Worm (Caenorhabditis elegans) whole organism, dauer: Measurements from ENCODE around the gene Y43F8C.16.
"Not testable (repeated sequence)": the region's sequence is repeated elsewhere in the genome, so short reads cannot be mapped to it uniquely, and the experiment has no call there.

ENCODE experiments used
- unc-62 ChIP-seq: sonication (generic microtip); optimal IDR thresholded peaks from 2 replicates; lab custom pipeline; 2017; ENCODE audit warnings: missing biosample characterization, missing genetic modification reagents, missing genetic modification characterization

The Y43F8C.16 gene

DNA sequence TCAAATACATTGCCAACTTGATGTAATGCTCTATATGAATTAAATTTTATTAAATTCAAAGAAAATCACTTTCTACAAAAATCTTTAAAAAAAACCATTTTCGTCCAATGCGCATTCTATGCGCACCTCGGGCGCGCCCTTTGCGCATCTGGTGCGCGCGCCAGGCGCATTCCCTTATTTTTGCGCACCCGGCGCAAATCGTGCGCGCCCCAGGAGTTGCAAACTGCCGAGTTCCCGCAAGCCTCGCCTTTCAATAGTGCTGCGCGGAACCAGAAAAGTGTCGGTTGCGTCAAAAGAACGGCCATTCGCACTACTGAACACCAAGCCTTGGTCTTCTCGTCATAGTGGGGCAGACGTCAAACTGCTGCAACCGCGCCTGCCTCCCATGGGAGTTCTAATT, 18.4 kb upstream of the Y43F8C.16 start:
- TF ChIP-seq unc-62 (GFP tag; lab: Kevin White, UChicago), result no peak

DNA sequence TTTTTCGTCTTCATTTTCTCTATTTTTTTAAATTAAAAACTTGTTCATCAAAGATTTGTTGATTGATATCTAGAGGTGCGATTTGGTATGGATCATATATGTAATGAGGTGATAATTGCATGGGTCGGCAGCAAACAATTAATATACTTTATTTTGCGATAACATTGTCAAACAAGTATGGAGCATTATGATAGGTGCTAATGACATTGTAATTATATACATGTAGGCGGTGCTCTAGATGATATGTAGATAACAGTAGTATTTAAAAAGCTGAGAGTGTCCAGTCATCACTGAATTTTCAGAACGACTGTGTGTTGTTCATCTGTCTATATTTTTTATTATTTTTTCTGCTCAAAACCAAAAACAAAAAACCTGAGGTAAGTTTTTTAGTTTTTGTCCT, 15.0 kb upstream of the Y43F8C.16 start, which contains the start of gene Y116F11A.1:
Y116F11A.1 (plus strand) TSS at position 301 of the 400 bp plus-strand sequence.
- TF ChIP-seq unc-62 (GFP tag; lab: Kevin White, UChicago), result no peak

- TF ChIP-seq unc-62 (GFP tag; lab: Kevin White, UChicago), result no peak
These were observed 13.4 kb upstream of the Y43F8C.16 start, which contains the start of gene Y116F11A.3 for ce11 chrV:19728731-19729130. Gene Y116F11A.3 (plus strand): TSS chrV:19729031.

- no peak for TF ChIP-seq unc-62 (GFP tag; lab: Kevin White, UChicago)
These were observed 12.7 kb upstream of the Y43F8C.16 start for ce11 chrV:19727990-19728389.

ce11 chrV:19724589-19724988, 9.3 kb upstream of the Y43F8C.16 start:
- TF ChIP-seq unc-62 (GFP tag; lab: Kevin White, UChicago), result no peak

- no peak for TF ChIP-seq unc-62 (GFP tag; lab: Kevin White, UChicago)
These were observed 7.6 kb upstream of the Y43F8C.16 start for ce11 chrV:19722881-19723280.

DNA sequence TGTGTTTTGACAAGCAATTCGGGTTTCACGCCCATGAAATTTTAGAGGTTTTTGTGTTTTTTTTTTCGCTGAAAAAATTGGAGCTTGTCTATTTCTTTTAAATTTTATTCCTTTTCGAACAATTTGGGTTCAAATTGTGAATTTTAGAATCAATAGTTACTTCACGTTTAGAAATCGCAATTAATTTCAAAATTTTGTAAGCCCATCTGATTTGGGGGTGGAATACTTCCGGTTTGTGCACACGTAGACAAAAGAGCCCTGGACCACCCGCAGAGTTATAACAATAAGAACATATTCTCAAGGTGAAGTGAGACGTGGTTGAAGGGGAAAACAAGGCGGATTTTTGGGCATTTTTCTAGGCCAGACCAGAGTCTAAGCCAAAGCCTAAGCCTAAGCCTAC, 3.9 kb upstream of the Y43F8C.16 start, which contains the start of gene Y116F11A.6:
Y116F11A.6 (plus strand) TSS at position 301 of the 400 bp plus-strand sequence.
- TF ChIP-seq unc-62 (GFP tag; lab: Kevin White, UChicago), result no peak

DNA sequence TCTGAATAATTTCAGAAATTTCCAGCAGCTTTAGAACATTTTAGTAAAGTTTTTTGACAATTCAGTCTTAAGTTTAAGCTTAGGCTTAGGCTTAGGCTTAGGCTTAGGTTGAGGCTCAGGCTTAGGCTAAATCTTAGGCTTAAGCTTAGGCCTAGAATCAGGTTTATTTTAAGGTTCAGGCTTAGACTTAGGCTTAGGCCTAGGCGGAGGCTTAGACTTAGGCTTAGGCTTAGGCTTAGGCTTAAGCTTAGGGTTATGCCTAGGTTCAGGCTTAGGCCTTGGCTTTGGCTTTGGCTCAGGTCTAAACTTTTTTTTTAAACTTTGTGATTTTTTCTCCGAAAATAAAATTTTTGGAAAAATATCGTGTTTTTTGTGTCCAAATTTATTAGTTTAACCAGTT, 3.3 kb upstream of the Y43F8C.16 start:
- TF ChIP-seq unc-62 (GFP tag; lab: Kevin White, UChicago), result no peak

ce11 chrV:19717933-19718332, 2.6 kb upstream of the Y43F8C.16 start:
- TF ChIP-seq unc-62 (GFP tag; lab: Kevin White, UChicago), result no peak

DNA sequence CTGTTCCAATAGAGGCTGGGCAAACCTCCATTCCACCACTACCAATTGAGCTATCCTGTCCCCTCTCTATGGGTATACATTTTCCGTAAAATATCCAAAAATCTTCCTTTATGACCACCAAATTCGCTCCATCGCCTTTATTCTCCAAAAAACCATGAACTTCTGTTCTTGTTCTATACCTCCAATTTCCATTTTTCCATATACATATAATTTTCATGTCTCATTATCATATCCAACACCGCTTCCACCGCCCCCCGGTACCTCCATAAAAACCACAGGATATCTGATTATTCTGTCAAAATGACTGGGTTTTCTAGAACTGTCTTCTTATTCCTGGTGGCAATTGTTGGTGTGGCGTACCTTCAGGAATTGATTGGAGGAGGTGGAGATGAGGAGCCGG, 528 bp upstream of the Y43F8C.16 start, which contains the start of gene Y43F8C.17:
Y43F8C.17 (plus strand) TSS at position 301 of the 400 bp plus-strand sequence.
- no peak for TF ChIP-seq unc-62 (GFP tag; lab: Kevin White, UChicago)

DNA sequence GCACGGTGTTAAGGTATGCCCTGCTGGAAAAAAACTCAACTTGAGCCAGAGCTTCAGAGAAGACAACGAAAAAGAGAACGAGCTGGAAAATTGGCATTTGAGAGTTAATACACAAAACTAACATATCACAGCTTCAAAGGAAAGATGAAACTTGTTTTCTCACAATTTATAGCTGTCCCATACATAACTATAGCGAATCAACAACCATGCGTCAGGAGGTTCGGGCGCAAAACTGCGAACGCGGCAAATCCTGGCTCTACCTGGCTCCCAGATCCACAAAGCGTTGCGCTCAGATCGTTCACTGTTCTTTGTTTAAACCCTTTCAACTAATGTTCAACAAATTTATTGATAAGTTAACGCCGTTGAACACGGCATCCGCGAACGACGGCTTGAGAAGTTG, 3.7 kb downstream of the Y43F8C.16 start, which contains the start of gene Y43F8C.23:
Y43F8C.23 (minus strand) TSS at position 101 of the 400 bp plus-strand sequence.
- TF ChIP-seq unc-62 (GFP tag; lab: Kevin White, UChicago), result not testable (repeated sequence)

DNA sequence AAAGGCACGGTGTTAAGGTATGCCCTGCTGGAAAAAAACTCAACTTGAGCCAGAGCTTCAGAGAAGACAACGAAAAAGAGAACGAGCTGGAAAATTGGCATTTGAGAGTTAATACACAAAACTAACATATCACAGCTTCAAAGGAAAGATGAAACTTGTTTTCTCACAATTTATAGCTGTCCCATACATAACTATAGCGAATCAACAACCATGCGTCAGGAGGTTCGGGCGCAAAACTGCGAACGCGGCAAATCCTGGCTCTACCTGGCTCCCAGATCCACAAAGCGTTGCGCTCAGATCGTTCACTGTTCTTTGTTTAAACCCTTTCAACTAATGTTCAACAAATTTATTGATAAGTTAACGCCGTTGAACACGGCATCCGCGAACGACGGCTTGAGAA, 4.8 kb downstream of the Y43F8C.16 start, which contains the start of gene Y43F8C.15:
Y43F8C.15 (minus strand) TSS at position 101 of the 400 bp plus-strand sequence.
- not testable (repeated sequence) for TF ChIP-seq unc-62 (GFP tag; lab: Kevin White, UChicago)

ce11 chrV:19708849-19709248, 6.5 kb downstream of the Y43F8C.16 start, which contains the start of gene srv-3:
Gene srv-3 (minus strand): TSS chrV:19708949.
- no peak for TF ChIP-seq unc-62 (GFP tag; lab: Kevin White, UChicago)

DNA sequence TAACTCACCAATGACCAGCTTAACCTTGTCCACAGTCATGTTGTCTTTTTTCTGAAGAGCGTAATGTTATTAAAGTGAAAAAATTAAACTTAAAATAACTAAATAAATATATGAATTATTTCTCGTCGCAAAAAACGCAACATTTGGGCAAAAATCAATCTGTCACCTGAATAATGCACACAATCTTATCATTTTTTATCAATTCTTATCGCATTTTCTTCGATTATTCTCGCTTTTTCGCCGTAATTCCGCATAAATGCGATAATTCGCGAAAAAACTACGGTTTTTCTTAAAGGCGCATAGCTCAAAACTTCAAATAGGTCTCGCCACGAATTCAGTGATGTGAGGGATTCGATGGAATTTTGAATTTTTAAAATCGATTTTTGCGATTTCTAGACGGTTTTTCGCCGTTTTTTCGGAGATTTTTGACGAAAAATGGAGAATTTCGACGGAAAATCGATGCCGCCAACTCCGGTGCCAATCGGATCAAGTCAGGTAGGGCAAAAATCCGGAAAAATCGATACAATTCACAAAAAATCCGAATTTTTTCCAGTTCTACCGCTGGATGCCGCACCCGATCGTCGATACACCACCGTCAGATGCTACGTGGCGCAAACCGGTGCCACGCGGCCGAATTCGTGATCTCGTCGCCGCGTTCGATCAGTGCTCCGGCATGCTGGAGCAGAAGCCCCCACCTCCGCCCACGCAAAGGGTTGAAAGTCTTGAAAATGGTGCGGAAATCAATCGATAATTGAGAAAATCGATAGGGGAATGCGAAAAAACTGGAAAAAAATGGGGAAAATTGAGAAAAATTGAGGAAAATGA, 17.8 kb downstream of the Y43F8C.16 start, which contains the start of the genes Y43F8C.13 and ani-3:
Y43F8C.13 (minus strand) TSS at position 51 of the 825 bp plus-strand sequence.
ani-3 (plus strand) TSS at position 385 of the 825 bp plus-strand sequence.
- no peak for TF ChIP-seq unc-62 (GFP tag; lab: Kevin White, UChicago)

- TF ChIP-seq unc-62 (GFP tag; lab: Kevin White, UChicago), result no peak
These were observed 23.4 kb downstream of the Y43F8C.16 start for ce11 chrV:19691954-19692353.

ce11 chrV:19691271-19691886, 23.9 kb downstream of the Y43F8C.16 start:
- no peak for TF ChIP-seq unc-62 (GFP tag; lab: Kevin White, UChicago)
